Worm (Caenorhabditis elegans) whole organism, young adult: Measurements from ENCODE around the gene T15H9.5.

Experiments
- B0019.2 ChIP-seq: fragments of 200-800 bp; sonication (Bioruptor generic); conservative IDR thresholded peaks from 2 replicates; pipeline ENCODE4 v1.3.6; 2022; ENCODE audit warnings: missing genetic modification reagents, missing genetic modification characterization, missing compliant biosample characterization
- C06A6.2 ChIP-seq: fragments of 200-800 bp; sonication (Bioruptor generic); conservative IDR thresholded peaks from 2 replicates; pipeline ENCODE4 v1.3.6; 2022; ENCODE audit warnings: missing genetic modification characterization, missing compliant biosample characterization
- D2030.7 ChIP-seq: fragments of 200-800 bp; sonication (Bioruptor generic); IDR thresholded peaks from 2 replicates; pipeline ENCODE4 v1.3.6; 2022; ENCODE audit warnings: missing genetic modification reagents, missing genetic modification characterization, missing compliant biosample characterization
- F22D6.2 ChIP-seq: sonication (generic microtip); optimal IDR thresholded peaks from 2 replicates; lab custom pipeline; 2016; ENCODE audit warnings: mild to moderate bottlenecking, missing genetic modification characterization, missing compliant biosample characterization
- F23B12.7 ChIP-seq: sonication (generic microtip); optimal IDR thresholded peaks from 2 replicates; lab custom pipeline; 2017; ENCODE audit warnings: missing genetic modification characterization, mild to moderate bottlenecking, missing compliant biosample characterization, antibody characterized with exemption, moderate library complexity; ENCODE audit not compliant: insufficient read depth
- F39B2.1 ChIP-seq: fragments of 200-800 bp; sonication (Bioruptor generic); IDR thresholded peaks from 2 replicates; pipeline ENCODE4 v1.3.6; 2022; ENCODE audit warnings: missing genetic modification reagents, missing genetic modification characterization, missing compliant biosample characterization
- F57A8.1 ChIP-seq: fragments of 200-800 bp; sonication (Bioruptor generic); optimal IDR thresholded peaks from 2 replicates; lab custom pipeline; 2018; ENCODE audit warnings: mild to moderate bottlenecking, missing genetic modification characterization, moderate library complexity, missing compliant biosample characterization
- F57C9.4 ChIP-seq: sonication (generic microtip); optimal IDR thresholded peaks from 2 replicates; lab custom pipeline; 2017; ENCODE audit warnings: mild to moderate bottlenecking, missing genetic modification characterization, missing compliant biosample characterization
- K12H6.12 ChIP-seq: fragments of 200-800 bp; sonication (Bioruptor generic); optimal IDR thresholded peaks from 2 replicates; lab custom pipeline; 2018; ENCODE audit warnings: mild to moderate bottlenecking, missing genetic modification characterization, missing compliant biosample characterization
- Y53F4B.3 ChIP-seq: fragments of 200-800 bp; sonication (Bioruptor generic); IDR thresholded peaks from 2 replicates; pipeline ENCODE4 v1.3.6; 2022; ENCODE audit warnings: missing genetic modification reagents, missing genetic modification characterization, missing compliant biosample characterization
- Y95B8A.8 ChIP-seq: fragments of 200-800 bp; sonication (Bioruptor generic); IDR thresholded peaks from 2 replicates; pipeline ENCODE4 v1.3.6; 2022; ENCODE audit warnings: missing genetic modification reagents, missing genetic modification characterization, missing compliant biosample characterization
- ZK185.1 ChIP-seq: sonication (generic microtip); optimal IDR thresholded peaks from 2 replicates; lab custom pipeline; 2016; ENCODE audit warnings: mild to moderate bottlenecking, missing genetic modification characterization, missing compliant biosample characterization; ENCODE audit not compliant: poor library complexity, severe bottlenecking
- akir-1 ChIP-seq: fragments of 200-800 bp; sonication (Bioruptor generic); optimal IDR thresholded peaks from 2 replicates; lab custom pipeline; 2018; ENCODE audit warnings: mild to moderate bottlenecking, missing genetic modification characterization, moderate library complexity, missing compliant biosample characterization
- attf-6 ChIP-seq: fragments of 200-800 bp; sonication (Bioruptor generic); IDR thresholded peaks from 2 replicates; pipeline ENCODE4 v1.3.6; 2022; ENCODE audit warnings: missing genetic modification reagents, missing genetic modification characterization, missing compliant biosample characterization
- bed-1 ChIP-seq: fragments of 200-800 bp; sonication (Bioruptor generic); IDR thresholded peaks from 2 replicates; pipeline ENCODE4 v1.3.6; 2022; ENCODE audit warnings: missing genetic modification reagents, missing genetic modification characterization, missing compliant biosample characterization
- cebp-1 ChIP-seq, 2 experiments: fragments of 200-800 bp in 1 of 2; sonication (Bioruptor generic) in 1 of 2; sonication (generic microtip) in 1 of 2; IDR thresholded peaks in 1 of 2; optimal IDR thresholded peaks in 1 of 2; 2 replicates each; pipeline versions ENCODE4 v1.3.6 to Lab custom; 2017 to 2022; ENCODE audit warnings: missing compliant biosample characterization in 2 of 2, missing genetic modification characterization in 2 of 2, mild to moderate bottlenecking in 1 of 2, missing genetic modification reagents in 1 of 2, moderate library complexity in 1 of 2
- ceh-27 ChIP-seq: fragments of 200-800 bp; sonication (Bioruptor generic); optimal IDR thresholded peaks from 2 replicates; lab custom pipeline; 2018; ENCODE audit warnings: mild to moderate bottlenecking, missing genetic modification characterization, moderate library complexity, missing compliant biosample characterization
- ceh-40 ChIP-seq: fragments of 200-800 bp; sonication (Bioruptor generic); IDR thresholded peaks from 2 replicates; pipeline ENCODE4 v1.3.6; 2022; ENCODE audit warnings: missing genetic modification characterization, missing compliant biosample characterization
- ceh-58 ChIP-seq: fragments of 200-800 bp; sonication (Bioruptor generic); IDR thresholded peaks from 2 replicates; pipeline ENCODE4 v1.3.6; 2022; ENCODE audit warnings: missing genetic modification characterization, missing compliant biosample characterization
- chd-7 ChIP-seq: sonication (generic microtip); optimal IDR thresholded peaks from 2 replicates; lab custom pipeline; 2016; ENCODE audit warnings: mild to moderate bottlenecking, missing genetic modification characterization, moderate library complexity, missing compliant biosample characterization
- dpff-1 ChIP-seq: sonication (generic microtip); optimal IDR thresholded peaks from 2 replicates; lab custom pipeline; 2017; ENCODE audit warnings: mild to moderate bottlenecking, missing genetic modification characterization, missing compliant biosample characterization
- egrh-3 ChIP-seq: fragments of 200-800 bp; sonication (Bioruptor generic); IDR thresholded peaks from 2 replicates; pipeline ENCODE4 v1.3.6; 2022; ENCODE audit warnings: missing genetic modification reagents, missing genetic modification characterization, missing compliant biosample characterization
- hmg-1.2 ChIP-seq: fragments of 200-800 bp; sonication (Bioruptor generic); IDR thresholded peaks from 2 replicates; pipeline ENCODE4 v1.3.6; 2022; ENCODE audit warnings: missing genetic modification reagents, missing genetic modification characterization, missing compliant biosample characterization
- lin-26 ChIP-seq: fragments of 200-800 bp; sonication (Bioruptor generic); IDR thresholded peaks from 2 replicates; pipeline ENCODE4 v1.3.6; 2022; ENCODE audit warnings: missing genetic modification reagents, missing genetic modification characterization, missing compliant biosample characterization
- lin-35 ChIP-seq, 3 experiments: fragments of 150-350 bp in 2 of 3; sonication (generic microtip) in 1 of 3; optimal IDR thresholded peaks; 2 replicates each; lab custom pipeline; 2014 to 2018; ENCODE audit warnings: missing biosample characterization in 3 of 3, missing genetic modification characterization in 3 of 3, missing genetic modification reagents in 3 of 3
- lin-40 ChIP-seq: sonication (generic microtip); optimal IDR thresholded peaks from 2 replicates; lab custom pipeline; 2016; ENCODE audit warnings: missing genetic modification characterization, mild to moderate bottlenecking, missing compliant biosample characterization, missing genotype, missing genetic modification reagents
- lsy-27 ChIP-seq: sonication (generic microtip); optimal IDR thresholded peaks from 2 replicates; lab custom pipeline; 2017; ENCODE audit warnings: missing genetic modification characterization, mild to moderate bottlenecking, missing compliant biosample characterization, antibody characterized with exemption, missing genotype, borderline replicate concordance; ENCODE audit not compliant: insufficient read depth
- madf-10 ChIP-seq: sonication (generic microtip); optimal IDR thresholded peaks from 2 replicates; lab custom pipeline; 2016; ENCODE audit warnings: mild to moderate bottlenecking, missing genetic modification characterization, missing compliant biosample characterization
- madf-6 ChIP-seq: fragments of 200-800 bp; sonication (Bioruptor generic); IDR thresholded peaks from 2 replicates; pipeline ENCODE4 v1.3.6; 2022; ENCODE audit warnings: missing genetic modification reagents, missing genetic modification characterization, missing compliant biosample characterization
- mxl-1 ChIP-seq: sonication (generic microtip); optimal IDR thresholded peaks from 2 replicates; lab custom pipeline; 2016; ENCODE audit warnings: missing genetic modification characterization, missing compliant biosample characterization
- nhr-179 ChIP-seq: sonication (generic microtip); optimal IDR thresholded peaks from 2 replicates; lab custom pipeline; 2016; ENCODE audit warnings: mild to moderate bottlenecking, missing genetic modification characterization, missing compliant biosample characterization
- pha-4 ChIP-seq: fragments of 150-350 bp; sonication (generic microtip); optimal IDR thresholded peaks from 2 replicates; lab custom pipeline; 2014; ENCODE audit warnings: missing biosample characterization, missing genetic modification reagents, missing genetic modification characterization
- rpc-1 ChIP-seq, 2 experiments: fragments of 150-350 bp in 1 of 2; sonication (generic microtip) in 1 of 2; optimal IDR thresholded peaks; 2 replicates each; lab custom pipeline; 2014 to 2018; ENCODE audit warnings: missing biosample characterization in 1 of 2, missing genetic modification characterization in 1 of 2, missing genetic modification reagents in 1 of 2, missing genotype in 1 of 2
- tlf-1 ChIP-seq: fragments of 200-800 bp; sonication (Bioruptor generic); optimal IDR thresholded peaks from 2 replicates; lab custom pipeline; 2018; ENCODE audit warnings: mild to moderate bottlenecking, missing genetic modification characterization, missing compliant biosample characterization
- unc-62 ChIP-seq: fragments of 150-350 bp; optimal IDR thresholded peaks from 2 replicates; lab custom pipeline; 2014; ENCODE audit warnings: missing biosample characterization, missing genetic modification reagents, missing genetic modification characterization
- xnd-1 ChIP-seq: sonication (generic microtip); optimal IDR thresholded peaks from 2 replicates; lab custom pipeline; 2016; ENCODE audit warnings: missing genotype, missing genetic modification reagents, missing genetic modification characterization, missing compliant biosample characterization
- ztf-22 ChIP-seq: fragments of 200-800 bp; sonication (Bioruptor generic); optimal IDR thresholded peaks from 2 replicates; lab custom pipeline; 2018; ENCODE audit warnings: mild to moderate bottlenecking, missing genetic modification characterization, moderate library complexity, missing compliant biosample characterization
- ztf-25 ChIP-seq: fragments of 200-800 bp; sonication (Bioruptor generic); IDR thresholded peaks from 2 replicates; pipeline ENCODE4 v1.3.6; 2022; ENCODE audit warnings: missing genetic modification reagents, missing genetic modification characterization, missing compliant biosample characterization
- ztf-6 ChIP-seq: fragments of 200-800 bp; sonication (Bioruptor generic); IDR thresholded peaks from 2 replicates; pipeline ENCODE4 v1.3.6; 2022; ENCODE audit warnings: missing genetic modification reagents, missing genetic modification characterization, missing compliant biosample characterization

T15H9.5 gene

DNA sequence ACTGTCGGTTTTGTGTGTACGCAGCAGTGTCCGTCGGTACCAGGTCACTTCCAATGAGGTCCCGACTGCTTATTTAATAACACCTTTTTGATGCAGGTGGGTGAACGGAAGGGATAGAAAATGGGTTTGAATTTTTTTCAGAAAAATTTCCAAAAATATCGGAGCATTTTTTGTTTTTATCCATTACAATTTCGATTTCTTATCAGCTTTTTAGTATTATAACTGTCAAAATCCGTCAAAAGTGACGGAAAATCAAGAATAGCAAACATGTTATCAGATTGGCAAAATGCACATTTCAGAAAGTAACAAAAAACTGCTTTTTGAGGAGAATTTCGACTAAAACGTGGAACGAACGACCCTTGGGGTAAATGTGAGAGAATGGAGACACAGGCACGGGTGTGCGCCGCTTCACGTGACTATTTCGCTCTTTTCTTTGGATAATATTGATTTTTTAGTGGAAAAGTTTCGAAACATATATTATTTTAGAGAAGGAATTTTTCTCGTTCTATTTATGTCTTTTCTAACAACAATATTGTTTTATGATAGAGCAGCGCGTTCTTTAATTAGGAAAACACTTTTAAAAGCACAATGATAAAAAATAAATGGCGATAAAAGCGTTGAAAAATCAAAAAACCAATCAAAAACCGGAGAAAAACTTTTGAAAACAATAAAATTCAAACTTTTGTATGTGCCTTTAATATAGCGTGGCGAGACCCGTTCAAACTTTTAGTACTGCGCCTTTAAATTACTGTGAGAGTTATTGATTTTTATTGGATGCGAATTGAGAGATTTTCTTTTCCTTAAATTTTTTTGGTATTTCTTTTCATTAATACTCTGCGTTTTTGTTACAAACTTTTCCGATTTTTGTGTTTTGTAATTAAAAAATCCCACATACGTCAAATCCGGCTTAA, 35.9 kb upstream of the T15H9.5 start, which contains the start of gene sqv-8 (continued):
- TF ChIP-seq rpc-1 (optimal IDR thresholded peaks at IDR 0.05; lab: Kevin White, UChicago) (no peak), rpc-1 (tag; optimal IDR thresholded peaks at IDR 0.05; lab: Kevin White, UChicago) (no peak), chd-7 (tag; lab: Kevin White, UChicago) (no peak), lin-40 (no peak), lsy-27 (tag; lab: Kevin White, UChicago) (no peak), ztf-6 (GFP tag; lab: Robert Waterston, UW) (no peak), nhr-179 (tag; lab: Kevin White, UChicago) (no peak), F39B2.1 (GFP tag; lab: Robert Waterston, UW) (no peak), hmg-1.2 (GFP tag; lab: Robert Waterston, UW) (no peak), attf-6 (GFP tag; lab: Robert Waterston, UW) (no peak), F57C9.4 (tag; lab: Kevin White, UChicago) (no peak), mxl-1 (tag; lab: Kevin White, UChicago) (no peak), pha-4 (tag; lab: Kevin White, UChicago) (no peak), ztf-22 (GFP tag; lab: Kevin White, UChicago) (no peak), ztf-25 (GFP tag; lab: Robert Waterston, UW) (no peak), lin-35 (GFP tag; optimal IDR thresholded peaks at IDR 0.05; lab: Kevin White, UChicago) (no peak), tlf-1 (no peak), D2030.7 (GFP tag; lab: Robert Waterston, UW) (peak; percentile 62; the same call in 1 of the 2 replicates), B0019.2 (no peak), F57A8.1 (no peak), ceh-58 (GFP tag; lab: Robert Waterston, UW) (no peak), Y53F4B.3 (GFP tag; lab: Robert Waterston, UW) (no peak), egrh-3 (GFP tag; lab: Robert Waterston, UW) (no peak), madf-10 (no peak), madf-6 (GFP tag; lab: Robert Waterston, UW) (peak; percentile 97), dpff-1 (tag; lab: Kevin White, UChicago) (no peak), bed-1 (GFP tag; lab: Robert Waterston, UW) (no peak), cebp-1 (GFP tag; IDR thresholded peaks at IDR 0.05; lab: Robert Waterston, UW) (no peak), cebp-1 (tag; optimal IDR thresholded peaks at IDR 0.05; lab: Kevin White, UChicago) (peak; percentile 77), F23B12.7 (tag; lab: Kevin White, UChicago) (peak; percentile 12), K12H6.12 (tag; lab: Kevin White, UChicago) (no peak), F22D6.2 (tag; lab: Kevin White, UChicago) (no peak), xnd-1 (tag; lab: Kevin White, UChicago) (peak; percentile 94), ceh-27 (no peak), Y95B8A.8 (GFP tag; lab: Robert Waterston, UW) (no peak), akir-1 (GFP tag; lab: Kevin White, UChicago) (no peak), C06A6.2 (GFP tag; lab: Robert Waterston, UW) (no peak), lin-26 (GFP tag; lab: Robert Waterston, UW) (no peak), unc-62 (peak; percentile 28), ceh-40 (GFP tag; lab: Robert Waterston, UW) (no peak), ZK185.1 (tag; lab: Kevin White, UChicago) (no peak)
